Fruit fly (Drosophila melanogaster): ENCODE data around the gene Atg101.

Atg101 gene

dm6 chrX:18837046-18837445, 45.6 kb downstream of the Atg101 start (continued):
- TF ChIP-seq corto (GFP tag; optimal IDR thresholded peaks at IDR 0.05) (no peak), Lpt (GFP tag; optimal IDR thresholded peaks at IDR 0.05) (no peak), Fer1 (GFP tag; optimal IDR thresholded peaks at IDR 0.05) (no peak), croc (GFP tag; conservative IDR thresholded peaks at IDR 0.05) (no peak; the same call in 2 of the 3 replicates), NC2α (GFP tag; optimal IDR thresholded peaks at IDR 0.05) (no peak), gsb (GFP tag; IDR thresholded peaks at IDR 0.05) (0 out of 2 replicates have a peak, but pooled peaks have one; percentile 37), CG10209 (GFP tag; optimal IDR thresholded peaks at IDR 0.05) (no peak), CG31441 (GFP tag; IDR thresholded peaks at IDR 0.05) (peak; percentile 55), Gsc (GFP tag; IDR thresholded peaks at IDR 0.05) (no peak), Deaf1 (tag; optimal IDR thresholded peaks at IDR 0.05) (no peak), aop (GFP tag; IDR thresholded peaks at IDR 0.05) (no peak), Poxn (GFP tag; IDR thresholded peaks at IDR 0.05) (no peak), CG6654 (GFP tag; optimal IDR thresholded peaks at IDR 0.05) (no peak), tx (GFP tag; optimal IDR thresholded peaks at IDR 0.05) (no peak), crp (GFP tag; optimal IDR thresholded peaks at IDR 0.05) (no peak), CG13296 (GFP tag; optimal IDR thresholded peaks at IDR 0.05) (no peak), CG30020 (tag; optimal IDR thresholded peaks at IDR 0.05) (peak; percentile 9), CG12219 (GFP tag; optimal IDR thresholded peaks at IDR 0.05) (peak; percentile 56), CG32772 (GFP tag; IDR thresholded peaks at IDR 0.05) (peak; percentile 45; the same call in 1 of the 2 replicates), CG8089 (GFP tag; optimal IDR thresholded peaks at IDR 0.05) (no peak), maf-S (GFP tag; optimal IDR thresholded peaks at IDR 0.05) (no peak), BtbVII (GFP tag; optimal IDR thresholded peaks at IDR 0.05) (no peak), fu2 (GFP tag; optimal IDR thresholded peaks at IDR 0.05) (no peak), crc (GFP tag; optimal IDR thresholded peaks at IDR 0.05) (no peak), Mad (GFP tag; optimal IDR thresholded peaks at IDR 0.05) (no peak), CG2199 (GFP tag; IDR thresholded peaks at IDR 0.05) (no peak), CG12104 (GFP tag; optimal IDR thresholded peaks at IDR 0.05) (no peak), cad (GFP tag; optimal IDR thresholded peaks at IDR 0.05) (no peak), salm (tag; optimal IDR thresholded peaks at IDR 0.05) (no peak), CG7839 (tag; optimal IDR thresholded peaks at IDR 0.05) (peak; percentile 60), Dek (tag; optimal IDR thresholded peaks at IDR 0.05) (peak; percentile 16), CG12769 (tag; optimal IDR thresholded peaks at IDR 0.05) (peak; percentile 73), tup (GFP tag; optimal IDR thresholded peaks at IDR 0.05) (no peak), emc (GFP tag; optimal IDR thresholded peaks at IDR 0.05) (no peak), bbx (GFP tag; IDR thresholded peaks at IDR 0.05; ENCODE audit: partially characterized antibody) (no peak), CG7357 (GFP tag; IDR thresholded peaks at IDR 0.05) (peak; percentile 48; the same call in 1 of the 3 replicates), Lim3 (GFP tag; IDR thresholded peaks at IDR 0.05) (peak; percentile 33; the same call in 1 of the 2 replicates), CG10431 (GFP tag; optimal IDR thresholded peaks at IDR 0.05) (no peak), CG1792 (GFP tag; optimal IDR thresholded peaks at IDR 0.05) (no peak), luna (GFP tag; optimal IDR thresholded peaks at IDR 0.05) (no peak), CG30431 (GFP tag; optimal IDR thresholded peaks at IDR 0.05) (no peak), CG14860 (GFP tag; IDR thresholded peaks at IDR 0.05; ENCODE audit: partially characterized antibody) (no peak), oc (tag; optimal IDR thresholded peaks at IDR 0.05) (no peak), bab2 (GFP tag; optimal IDR thresholded peaks at IDR 0.05) (peak; percentile 33), pho (GFP tag; optimal IDR thresholded peaks at IDR 0.05) (no peak), pnt (GFP tag; optimal IDR thresholded peaks at IDR 0.05) (no peak), CG9215 (GFP tag; IDR thresholded peaks at IDR 0.05) (peak; percentile 45), CG6689 (GFP tag; IDR thresholded peaks at IDR 0.05) (peak; percentile 66), CG10654 (GFP tag; optimal IDR thresholded peaks at IDR 0.05) (no peak), CG18476 (GFP tag; optimal IDR thresholded peaks at IDR 0.05) (no peak), al (GFP tag; IDR thresholded peaks at IDR 0.05) (no peak), Myb (GFP tag; optimal IDR thresholded peaks at IDR 0.05) (peak; percentile 15)
